Fruit fly (Drosophila melanogaster) whole organism, adult: ENCODE measurements around the gene hng3.

Experiments
- CG12768 ChIP-seq: fragments of 200-800 bp; sonication (Bioruptor generic); optimal IDR thresholded peaks from 2 replicates; lab custom pipeline; 2017; ENCODE audit warnings: missing biosample characterization, missing genetic modification characterization, mild to moderate bottlenecking, moderate library complexity, missing genetic modification reagents
- CG14711 ChIP-seq: fragments of 200-800 bp; sonication (Bioruptor generic); optimal IDR thresholded peaks from 2 replicates; lab custom pipeline; 2018; ENCODE audit warnings: missing biosample characterization, mild to moderate bottlenecking, missing genetic modification characterization, moderate library complexity
- CG33017 ChIP-seq: fragments of 200-800 bp; sonication (Bioruptor generic); optimal IDR thresholded peaks from 2 replicates; lab custom pipeline; 2018; ENCODE audit warnings: missing biosample characterization, mild to moderate bottlenecking, missing genetic modification characterization, moderate library complexity
- CG5204 ChIP-seq: fragments of 200-800 bp; sonication (Bioruptor generic); optimal IDR thresholded peaks from 2 replicates; lab custom pipeline; 2016; ENCODE audit warnings: missing biosample characterization, missing genetic modification characterization
- CG7101 ChIP-seq: fragments of 200-800 bp; sonication (Bioruptor generic); optimal IDR thresholded peaks from 2 replicates; lab custom pipeline; 2018; ENCODE audit warnings: missing biosample characterization, mild to moderate bottlenecking, missing genetic modification characterization, moderate library complexity
- Crg-1 ChIP-seq: fragments of 200-800 bp; sonication (Bioruptor generic); optimal IDR thresholded peaks from 2 replicates; lab custom pipeline; 2016; ENCODE audit warnings: missing biosample characterization, missing genetic modification characterization
- Mnt ChIP-seq: fragments of 200-800 bp; sonication (Bioruptor generic); optimal IDR thresholded peaks from 2 replicates; lab custom pipeline; 2016; ENCODE audit warnings: missing biosample characterization, mild to moderate bottlenecking, missing genetic modification characterization
- cic ChIP-seq: fragments of 200-800 bp; sonication (Bioruptor generic); optimal IDR thresholded peaks from 2 replicates; lab custom pipeline; 2017; ENCODE audit warnings: missing biosample characterization, mild to moderate bottlenecking, missing genetic modification characterization, moderate library complexity
- kay ChIP-seq: fragments of 200-800 bp; sonication (Bioruptor generic); peaks from one replicate; lab custom pipeline; 2016; ENCODE audit warnings: missing biosample characterization, missing genetic modification characterization, borderline replicate concordance
- ovo ChIP-seq: fragments of 200-800 bp; sonication (Bioruptor generic); optimal IDR thresholded peaks from 2 replicates; lab custom pipeline; 2016; ENCODE audit warnings: missing biosample characterization, missing genetic modification characterization
- pad ChIP-seq: fragments of 200-800 bp; sonication (Bioruptor generic); optimal IDR thresholded peaks from 3 replicates; lab custom pipeline; 2017; ENCODE audit warnings: missing biosample characterization, missing genetic modification characterization, mild to moderate bottlenecking, moderate library complexity, missing genetic modification reagents
- tj ChIP-seq: fragments of 200-800 bp; sonication (Bioruptor generic); optimal IDR thresholded peaks from 3 replicates; lab custom pipeline; 2017; ENCODE audit warnings: missing biosample characterization, mild to moderate bottlenecking, missing genetic modification characterization, moderate library complexity

DNA sequence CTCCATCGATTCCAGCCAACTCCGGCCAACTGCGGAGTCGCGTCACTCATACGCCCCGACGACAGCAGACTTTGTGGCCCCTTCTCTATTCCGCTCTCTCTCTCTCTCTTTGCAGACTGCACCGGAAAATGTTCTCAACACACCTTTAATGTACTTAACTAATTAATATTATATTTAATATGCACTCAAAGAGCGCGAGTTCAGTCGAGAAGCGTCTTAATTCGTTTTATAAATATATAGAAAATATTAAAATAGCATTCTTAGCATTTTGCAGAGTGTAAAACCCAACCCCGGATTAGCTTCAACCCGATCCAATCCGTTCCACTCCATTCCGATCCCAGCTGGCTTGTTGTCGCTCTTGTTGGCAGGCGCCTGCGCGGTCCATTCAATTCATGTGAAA is 39.2 kb upstream of the hng3 start:
- TF ChIP-seq Crg-1 (GFP tag; lab: Kevin White, UChicago) = no peak
- no peak for TF ChIP-seq tj (GFP tag; lab: Kevin White, UChicago)
- no peak for TF ChIP-seq CG7101 (tag; lab: Kevin White, UChicago)
- no peak for TF ChIP-seq ovo (GFP tag; lab: Kevin White, UChicago)
- no peak for TF ChIP-seq kay (GFP tag; lab: Kevin White, UChicago)
- no peak for TF ChIP-seq CG33017 (tag; lab: Kevin White, UChicago)
- TF ChIP-seq CG5204 (GFP tag; lab: Kevin White, UChicago) = no peak
- TF ChIP-seq Mnt (GFP tag; lab: Kevin White, UChicago) = no peak
- TF ChIP-seq CG12768 (GFP tag; lab: Kevin White, UChicago) = no peak
- no peak for TF ChIP-seq pad (GFP tag; lab: Kevin White, UChicago)
- no peak for TF ChIP-seq cic (GFP tag; lab: Kevin White, UChicago)
- TF ChIP-seq CG14711 (tag; lab: Kevin White, UChicago) = no peak
